Worm (Caenorhabditis elegans) whole organism, early embryonic: ENCODE results near the gene hsp-43.

Source experiments
- F13C5.2 ChIP-seq: sonication (generic microtip); optimal IDR thresholded peaks from 2 replicates; lab custom pipeline; 2017; ENCODE audit warnings: mild to moderate bottlenecking, missing genetic modification characterization, inconsistent platforms, missing compliant biosample characterization
- aly-1 ChIP-seq: sonication (generic microtip); optimal IDR thresholded peaks from 2 replicates; lab custom pipeline; 2016; ENCODE audit warnings: missing genetic modification characterization, missing compliant biosample characterization
- ama-1 ChIP-seq: fragments of 150-350 bp; optimal IDR thresholded peaks from 2 replicates; lab custom pipeline; 2014
- ets-7 ChIP-seq: sonication (generic microtip); optimal IDR thresholded peaks from 2 replicates; lab custom pipeline; 2016; ENCODE audit warnings: missing genotype, missing genetic modification characterization, missing compliant biosample characterization
- flt-1 ChIP-seq: fragments of 200-800 bp; sonication (Bioruptor generic); IDR thresholded peaks from 2 replicates; pipeline ENCODE4 v1.3.6; 2022; ENCODE audit warnings: missing genetic modification characterization, missing compliant biosample characterization
- hmbx-1 ChIP-seq: sonication (generic microtip); optimal IDR thresholded peaks from 2 replicates; lab custom pipeline; 2016; ENCODE audit warnings: mild to moderate bottlenecking, missing genetic modification characterization, missing compliant biosample characterization
- tbx-37 ChIP-seq: fragments of 200-800 bp; sonication (Bioruptor generic); conservative IDR thresholded peaks from 2 replicates; pipeline ENCODE4 v1.3.6; 2022; ENCODE audit warnings: missing genetic modification reagents, missing genetic modification characterization, missing compliant biosample characterization

DNA sequence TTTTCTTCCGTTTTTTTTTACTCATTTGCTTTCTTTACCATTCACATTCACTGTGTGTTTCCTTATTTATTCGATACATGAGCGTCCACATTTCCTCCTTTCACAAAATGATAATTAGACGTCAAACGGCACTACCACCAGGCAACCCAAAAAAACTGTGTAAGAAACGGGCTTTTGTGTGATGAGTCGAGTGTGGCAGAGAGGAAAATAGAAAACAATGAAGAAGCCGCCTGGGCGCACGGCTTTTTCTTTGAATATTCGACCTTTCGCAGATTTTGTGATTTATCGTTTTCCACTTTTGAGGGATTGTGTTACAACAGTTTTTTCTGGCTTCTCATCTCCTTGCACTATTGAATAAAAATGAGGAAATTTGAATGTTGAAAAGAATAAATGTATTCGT, 43.0 kb upstream of the hsp-43 start:
- TF ChIP-seq F13C5.2 (tag; lab: Kevin White, UChicago): no peak
- TF ChIP-seq hmbx-1 (tag; lab: Kevin White, UChicago): no peak
- TF ChIP-seq ama-1 (lab: Kevin White, UChicago): no peak
- no peak for TF ChIP-seq tbx-37
- no peak for TF ChIP-seq flt-1 (GFP tag; lab: Robert Waterston, UW)
- no peak for TF ChIP-seq ets-7 (tag; lab: Kevin White, UChicago)
- no peak for TF ChIP-seq aly-1 (tag; lab: Kevin White, UChicago)
